Fruit fly (Drosophila melanogaster) whole organism, prepupa: ENCODE data around the gene VhaM9.7-b.

Experiments
- Blimp-1 ChIP-seq: fragments of 200-800 bp; sonication (Bioruptor generic); optimal IDR thresholded peaks from 3 replicates; lab custom pipeline; 2017; ENCODE audit warnings: missing biosample characterization, missing genetic modification characterization, mild to moderate bottlenecking, moderate library complexity, missing genetic modification reagents
- CG10631 ChIP-seq: fragments of 200-800 bp; sonication (Bioruptor generic); optimal IDR thresholded peaks from 2 replicates; lab custom pipeline; 2016; ENCODE audit warnings: missing biosample characterization, missing genetic modification characterization
- CG15336 ChIP-seq: fragments of 200-800 bp; sonication (Bioruptor generic); IDR thresholded peaks from 2 replicates; pipeline ENCODE4 v1.3.6; 2022; ENCODE audit warnings: missing biosample characterization, missing genetic modification characterization
- CG31627 ChIP-seq: fragments of 200-800 bp; sonication (Bioruptor generic); optimal IDR thresholded peaks from 3 replicates; lab custom pipeline; 2016; ENCODE audit warnings: missing biosample characterization, missing genetic modification characterization
- CG32006 ChIP-seq: fragments of 200-800 bp; sonication (Bioruptor generic); optimal IDR thresholded peaks from 3 replicates; lab custom pipeline; 2017; ENCODE audit warnings: missing biosample characterization, mild to moderate bottlenecking, missing genetic modification characterization
- CG34406 ChIP-seq: fragments of 200-800 bp; sonication (Bioruptor generic); optimal IDR thresholded peaks from 3 replicates; lab custom pipeline; 2016; ENCODE audit warnings: missing biosample characterization, missing genetic modification characterization
- CG3919 ChIP-seq: fragments of 200-800 bp; sonication (Bioruptor generic); optimal IDR thresholded peaks from 3 replicates; lab custom pipeline; 2016; ENCODE audit warnings: missing biosample characterization, missing genetic modification characterization
- CG6792 ChIP-seq: fragments of 200-800 bp; sonication (Bioruptor generic); optimal IDR thresholded peaks from 3 replicates; lab custom pipeline; 2016; ENCODE audit warnings: missing biosample characterization, missing genetic modification characterization
- CG6854 ChIP-seq: fragments of 200-800 bp; sonication (Bioruptor generic); optimal IDR thresholded peaks from 2 replicates; lab custom pipeline; 2017; ENCODE audit warnings: missing biosample characterization, mild to moderate bottlenecking, missing genetic modification characterization
- CG7368 ChIP-seq: fragments of 200-800 bp; sonication (Bioruptor generic); optimal IDR thresholded peaks from 3 replicates; lab custom pipeline; 2016; ENCODE audit warnings: missing biosample characterization, missing genetic modification characterization
- CG8119 ChIP-seq: fragments of 200-800 bp; sonication (Bioruptor generic); IDR thresholded peaks from 3 replicates; pipeline ENCODE4 v1.3.6; 2022; ENCODE audit warnings: missing biosample characterization, missing genetic modification characterization
- CG8319 ChIP-seq: fragments of 200-800 bp; sonication (Bioruptor generic); optimal IDR thresholded peaks from 3 replicates; lab custom pipeline; 2016; ENCODE audit warnings: missing biosample characterization, missing genetic modification characterization
- CG8632 ChIP-seq: fragments of 200-800 bp; sonication (Bioruptor generic); optimal IDR thresholded peaks from 3 replicates; lab custom pipeline; 2016; ENCODE audit warnings: missing biosample characterization, missing genetic modification characterization
- Eip75B ChIP-seq: fragments of 200-800 bp; sonication (Bioruptor generic); optimal IDR thresholded peaks from 3 replicates; lab custom pipeline; 2016; ENCODE audit warnings: missing biosample characterization, missing genetic modification characterization
- Eip93F ChIP-seq: fragments of 200-800 bp; sonication (Bioruptor generic); optimal IDR thresholded peaks from 2 replicates; lab custom pipeline; 2016; ENCODE audit warnings: missing biosample characterization, mild to moderate bottlenecking, missing genetic modification characterization
- Ets21C ChIP-seq: fragments of 200-800 bp; sonication (Bioruptor generic); optimal IDR thresholded peaks from 3 replicates; lab custom pipeline; 2016; ENCODE audit warnings: missing biosample characterization, missing genetic modification characterization
- Ets96B ChIP-seq: fragments of 200-800 bp; optimal IDR thresholded peaks from 2 replicates; lab custom pipeline; 2019; ENCODE audit warnings: missing biosample characterization, mild to moderate bottlenecking, missing genetic modification characterization, moderate library complexity
- Gug ChIP-seq: fragments of 200-800 bp; sonication (Bioruptor generic); IDR thresholded peaks from 2 replicates; pipeline ENCODE4 v1.3.6; 2022; ENCODE audit warnings: missing biosample characterization, missing genetic modification characterization
- Hr39 ChIP-seq: fragments of 200-800 bp; sonication (Bioruptor generic); optimal IDR thresholded peaks from 2 replicates; lab custom pipeline; 2016; ENCODE audit warnings: missing biosample characterization, missing genetic modification characterization
- Hr4 ChIP-seq: fragments of 200-800 bp; sonication (Bioruptor generic); optimal IDR thresholded peaks from 3 replicates; lab custom pipeline; 2016; ENCODE audit warnings: missing biosample characterization, missing genetic modification characterization
- OdsH ChIP-seq: fragments of 200-800 bp; sonication (Bioruptor generic); optimal IDR thresholded peaks from 3 replicates; lab custom pipeline; 2016; ENCODE audit warnings: missing biosample characterization, missing genetic modification characterization
- Smox ChIP-seq: fragments of 200-800 bp; sonication (Bioruptor generic); optimal IDR thresholded peaks from 3 replicates; lab custom pipeline; 2016; ENCODE audit warnings: missing biosample characterization, missing genetic modification characterization
- Sox15 ChIP-seq: fragments of 200-800 bp; sonication (Bioruptor generic); optimal IDR thresholded peaks from 3 replicates; lab custom pipeline; 2016; ENCODE audit warnings: missing biosample characterization, missing genetic modification characterization
- achi ChIP-seq: fragments of 200-800 bp; sonication (Bioruptor generic); optimal IDR thresholded peaks from 3 replicates; lab custom pipeline; 2016; ENCODE audit warnings: missing biosample characterization, missing genetic modification characterization
- acj6 ChIP-seq: fragments of 200-800 bp; sonication (Bioruptor generic); optimal IDR thresholded peaks from 3 replicates; lab custom pipeline; 2016; ENCODE audit warnings: missing biosample characterization, missing genetic modification characterization
- dac ChIP-seq: fragments of 200-800 bp; sonication (Bioruptor generic); optimal IDR thresholded peaks from 2 replicates; lab custom pipeline; 2017; ENCODE audit warnings: missing biosample characterization, mild to moderate bottlenecking, missing genetic modification characterization
- dsx ChIP-seq: fragments of 200-800 bp; optimal IDR thresholded peaks from 3 replicates; lab custom pipeline; 2019; ENCODE audit warnings: missing biosample characterization, mild to moderate bottlenecking, missing genetic modification characterization, moderate library complexity; ENCODE audit not compliant: poor library complexity, severe bottlenecking
- eg ChIP-seq: fragments of 200-800 bp; sonication (Bioruptor generic); IDR thresholded peaks from 3 replicates; pipeline ENCODE4 v1.3.6; 2022; ENCODE audit warnings: missing biosample characterization, missing genetic modification characterization
- esn ChIP-seq: fragments of 200-800 bp; sonication (Bioruptor generic); optimal IDR thresholded peaks from 2 replicates; lab custom pipeline; 2016; ENCODE audit warnings: missing biosample characterization, mild to moderate bottlenecking, missing genetic modification characterization, moderate library complexity
- fd59A ChIP-seq: fragments of 200-800 bp; sonication (Bioruptor generic); optimal IDR thresholded peaks from 2 replicates; lab custom pipeline; 2017; ENCODE audit warnings: missing biosample characterization, mild to moderate bottlenecking, missing genetic modification characterization, missing genetic modification reagents
- fkh ChIP-seq: fragments of 200-800 bp; sonication (Bioruptor generic); optimal IDR thresholded peaks from 3 replicates; lab custom pipeline; 2017; ENCODE audit warnings: missing biosample characterization, mild to moderate bottlenecking, missing genetic modification characterization, moderate library complexity
- lz ChIP-seq: fragments of 200-800 bp; sonication (Bioruptor generic); optimal IDR thresholded peaks from 3 replicates; lab custom pipeline; 2016; ENCODE audit warnings: missing biosample characterization, missing genetic modification characterization
- pdm3 ChIP-seq: fragments of 200-800 bp; sonication (Bioruptor generic); optimal IDR thresholded peaks from 3 replicates; lab custom pipeline; 2016; ENCODE audit warnings: missing biosample characterization, missing genetic modification characterization
- ss ChIP-seq, 2 experiments: fragments of 200-800 bp; sonication (Bioruptor generic); optimal IDR thresholded peaks; 2 replicates in 1 of 2; 3 replicates in 1 of 2; lab custom pipeline; 2017 to 2018; ENCODE audit warnings: mild to moderate bottlenecking in 2 of 2, missing biosample characterization in 2 of 2, missing genetic modification characterization in 2 of 2, moderate library complexity in 1 of 2
- topi ChIP-seq: fragments of 200-800 bp; sonication (Bioruptor generic); optimal IDR thresholded peaks from 3 replicates; lab custom pipeline; 2016; ENCODE audit warnings: missing biosample characterization, missing genetic modification characterization
- vri ChIP-seq: fragments of 200-800 bp; sonication (Bioruptor generic); optimal IDR thresholded peaks from 3 replicates; lab custom pipeline; 2016; ENCODE audit warnings: missing biosample characterization, mild to moderate bottlenecking, missing genetic modification characterization

The VhaM9.7-b gene

DNA sequence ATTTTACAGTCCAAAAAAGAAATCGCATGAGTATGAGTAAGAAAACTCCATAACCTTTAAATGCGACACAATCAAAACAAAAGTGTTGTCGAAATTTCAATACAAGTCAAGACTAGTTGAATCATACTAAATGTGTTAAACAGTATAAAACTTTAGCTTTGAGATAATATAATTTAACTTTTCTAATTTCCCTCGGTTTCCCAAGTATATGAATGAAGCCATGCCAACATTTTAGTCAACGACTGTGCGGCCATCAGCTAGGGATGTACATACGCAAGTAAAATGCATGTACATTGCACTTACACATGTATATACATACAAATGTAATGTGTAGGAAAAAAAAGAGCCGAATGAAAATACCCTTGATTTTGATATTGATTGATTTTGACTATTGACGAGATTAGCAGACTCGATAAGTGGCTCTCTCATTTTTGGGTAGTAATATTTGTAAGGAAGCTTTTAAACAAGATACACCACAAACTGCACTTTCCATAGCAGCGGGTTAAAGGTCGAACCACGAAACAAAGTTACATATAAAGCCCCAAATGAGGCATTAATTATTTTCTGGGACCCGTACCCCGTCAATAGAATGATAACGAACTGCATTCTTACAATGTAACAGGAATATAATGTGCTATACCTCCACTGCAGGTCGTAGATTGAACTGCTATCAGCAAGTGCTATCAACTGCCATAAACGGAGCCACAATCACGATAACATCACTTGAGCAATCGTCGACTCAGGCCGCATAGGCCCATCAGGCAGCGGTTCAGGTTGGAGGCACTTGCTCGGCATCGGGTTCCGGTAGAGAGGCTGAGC is 15.4 kb upstream of the VhaM9.7-b start (continued):
- TF ChIP-seq OdsH (GFP tag; lab: Kevin White, UChicago) (no peak), Sox15 (GFP tag; lab: Kevin White, UChicago) (peak; percentile 12), Ets96B (tag; lab: Kevin White, UChicago) (peak; percentile 49), Hr4 (GFP tag; lab: Kevin White, UChicago) (peak; percentile 66), Blimp-1 (GFP tag; lab: Kevin White, UChicago) (no peak), Eip75B (GFP tag; lab: Kevin White, UChicago) (peak; percentile 61), CG3919 (no peak), CG31627 (GFP tag; lab: Kevin White, UChicago) (peak; percentile 39), CG8319 (peak; percentile 16), CG7368 (GFP tag; lab: Kevin White, UChicago) (no peak), acj6 (GFP tag; lab: Kevin White, UChicago) (peak; percentile 61), topi (peak; percentile 35), CG8632 (GFP tag; lab: Kevin White, UChicago) (no peak)
- TF ChIP-seq, all 60 proteins: peak for 18

DNA sequence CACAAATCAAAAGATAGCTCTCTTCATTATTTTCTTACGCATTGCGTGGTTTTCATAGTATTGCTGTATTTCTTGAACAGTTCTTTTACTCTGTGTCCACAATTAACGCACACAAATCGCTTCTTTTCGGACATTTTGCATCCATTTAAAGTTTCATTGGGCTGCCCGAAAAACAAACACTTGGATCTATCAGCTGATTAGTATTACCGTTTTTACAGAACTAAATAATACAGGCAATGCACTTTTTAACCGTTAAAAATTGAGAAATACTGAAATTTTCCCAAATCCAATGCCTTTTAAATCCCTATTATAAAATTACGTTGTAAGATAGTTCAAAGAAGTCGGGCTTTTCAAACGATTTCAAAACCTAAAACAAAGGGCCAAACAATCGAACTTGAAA is 10.6 kb upstream of the VhaM9.7-b start, which contains the start of gene Arv1:
Gene Arv1, minus strand, starts transcription at position 226 of the 400 bp plus-strand sequence.
- TF ChIP-seq CG34406 (no peak), eg (no peak), pdm3 (GFP tag; lab: Kevin White, UChicago) (no peak), Eip75B (GFP tag; lab: Kevin White, UChicago) (no peak), ss (GFP tag; optimal IDR thresholded peaks at IDR 0.05; lab: Kevin White, UChicago) (no peak), Ets96B (tag; lab: Kevin White, UChicago) (no peak)

DNA sequence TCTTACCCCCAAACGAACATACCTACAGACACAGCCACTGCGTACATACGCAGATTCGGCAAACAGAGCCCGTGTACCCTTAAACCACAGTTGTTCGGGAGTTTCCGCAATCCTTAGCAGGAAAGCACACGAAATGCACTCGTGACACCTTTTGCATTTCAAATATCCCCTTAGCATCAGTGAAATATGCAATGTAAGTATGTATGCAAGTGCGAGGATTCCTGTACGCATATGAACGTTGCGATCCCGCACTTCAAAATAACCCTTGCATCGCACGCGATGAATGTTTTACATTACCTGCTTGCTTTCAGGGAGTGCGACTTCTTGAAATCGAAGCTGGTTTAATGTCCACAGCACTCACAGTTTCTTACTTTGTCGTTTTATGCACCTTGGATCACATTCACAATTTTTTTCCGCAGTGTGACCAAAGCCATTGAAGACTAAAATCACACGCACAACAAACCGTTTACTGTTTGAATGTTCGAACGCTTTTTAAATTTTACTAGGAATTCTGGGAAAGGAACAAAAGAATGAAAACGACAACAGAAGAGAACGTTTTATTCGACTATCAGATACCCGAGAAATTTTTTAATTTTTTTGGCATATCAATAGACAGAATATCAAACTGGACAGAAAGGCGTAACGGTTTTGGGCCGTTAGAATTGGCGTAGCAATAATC is 6.3 kb upstream of the VhaM9.7-b start, which contains the start of gene Mkrn1:
Gene Mkrn1, minus strand, starts transcription at position 444 of the 679 bp plus-strand sequence.
- TF ChIP-seq CG8119 (GFP tag; lab: Robert Waterston, UW) (no peak), Gug (GFP tag; lab: Robert Waterston, UW) (no peak), lz (GFP tag; lab: Kevin White, UChicago) (no peak), Ets21C (GFP tag; lab: Kevin White, UChicago) (no peak), CG32006 (GFP tag; lab: Kevin White, UChicago) (no peak), dac (no peak), dsx (GFP tag; lab: Kevin White, UChicago) (peak; percentile 81), OdsH (GFP tag; lab: Kevin White, UChicago) (no peak), achi (no peak), CG6854 (GFP tag; lab: Kevin White, UChicago) (peak; percentile 23), esn (GFP tag; lab: Kevin White, UChicago) (no peak), CG31627 (GFP tag; lab: Kevin White, UChicago) (no peak), fkh (GFP tag; lab: Kevin White, UChicago) (no peak), CG8319 (no peak), fd59A (GFP tag; lab: Kevin White, UChicago) (no peak)

DNA sequence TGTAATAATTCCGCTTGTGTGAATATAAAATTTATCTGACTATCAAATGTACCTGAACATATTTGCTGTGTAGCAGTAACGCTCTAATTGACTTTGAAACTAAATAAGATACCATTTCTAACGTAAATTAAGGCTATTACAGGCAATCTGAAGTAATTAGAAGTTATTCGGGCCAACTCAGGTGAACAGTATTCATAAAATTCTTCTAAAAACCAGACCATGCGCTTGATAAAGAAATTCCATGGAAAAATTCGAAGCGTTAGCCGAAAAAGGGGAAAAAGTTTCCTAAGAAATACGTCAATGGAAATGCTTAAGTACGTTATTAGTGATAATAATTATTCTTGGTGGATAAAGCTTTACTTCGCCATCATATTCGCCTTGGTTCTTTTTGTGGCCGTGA is 5.3 kb upstream of the VhaM9.7-b start, which contains the start of gene ppk5:
Gene ppk5, plus strand, starts transcription at position 301 of the 400 bp plus-strand sequence.
- TF ChIP-seq Eip93F (GFP tag; lab: Kevin White, UChicago) (no peak), CG6792 (GFP tag; lab: Kevin White, UChicago) (no peak), fkh (GFP tag; lab: Kevin White, UChicago) (no peak), CG15336 (GFP tag; lab: Robert Waterston, UW) (no peak), eg (no peak), achi (no peak), Eip75B (GFP tag; lab: Kevin White, UChicago) (no peak), ss (GFP tag; optimal IDR thresholded peaks at IDR 0.05; lab: Kevin White, UChicago) (no peak), Smox (no peak), vri (no peak), Hr39 (no peak), CG8119 (GFP tag; lab: Robert Waterston, UW) (no peak), CG10631 (GFP tag; lab: Kevin White, UChicago) (no peak)
